Worm (Caenorhabditis elegans) whole organism, L1 larva: ENCODE results near the gene blos-7.

ENCODE experiments used
- C04F5.9 ChIP-seq: sonication (generic microtip); optimal IDR thresholded peaks from 2 replicates; lab custom pipeline; 2016; ENCODE audit warnings: missing genetic modification characterization, missing compliant biosample characterization
- F16B12.6 ChIP-seq: fragments of 150-350 bp; optimal IDR thresholded peaks from 2 replicates; lab custom pipeline; 2014; ENCODE audit warnings: missing biosample characterization, missing genetic modification characterization
- ama-1 ChIP-seq: fragments of 150-350 bp; optimal IDR thresholded peaks from 2 replicates; lab custom pipeline; 2014
- blmp-1 ChIP-seq: fragments of 150-350 bp; optimal IDR thresholded peaks from 2 replicates; lab custom pipeline; 2014; ENCODE audit warnings: missing biosample characterization, missing genetic modification characterization
- ceh-8 ChIP-seq: fragments of 200-800 bp; sonication (Bioruptor generic); optimal IDR thresholded peaks from 2 replicates; lab custom pipeline; 2018; ENCODE audit warnings: mild to moderate bottlenecking, missing genetic modification characterization, moderate library complexity, missing compliant biosample characterization
- ceh-82 ChIP-seq, 3 experiments: fragments of 150-350 bp in 1 of 3; sonication (generic microtip) in 2 of 3; optimal IDR thresholded peaks; 2 replicates each; lab custom pipeline; 2014 to 2017; ENCODE audit warnings: missing biosample characterization in 3 of 3, missing genetic modification characterization in 3 of 3
- ceh-88 ChIP-seq: fragments of 200-800 bp; sonication (Bioruptor generic); IDR thresholded peaks from 2 replicates; pipeline ENCODE4 v1.3.6; 2022; ENCODE audit warnings: missing genetic modification characterization, missing compliant biosample characterization
- ceh-90 ChIP-seq: sonication (generic microtip); optimal IDR thresholded peaks from 2 replicates; lab custom pipeline; 2016; ENCODE audit warnings: missing genetic modification characterization, missing compliant biosample characterization
- ces-1 ChIP-seq: fragments of 150-350 bp; optimal IDR thresholded peaks from 2 replicates; lab custom pipeline; 2014; ENCODE audit warnings: missing biosample characterization, missing genetic modification reagents, missing genetic modification characterization
- dpl-1 ChIP-seq, 3 experiments: fragments of 150-350 bp in 2 of 3; sonication (generic microtip) in 1 of 3; optimal IDR thresholded peaks; 2 replicates each; lab custom pipeline; 2014 to 2017; ENCODE audit warnings: missing biosample characterization in 3 of 3, missing genetic modification characterization in 3 of 3, missing genetic modification reagents in 3 of 3
- efl-1 ChIP-seq, 4 experiments: fragments of 150-350 bp; optimal IDR thresholded peaks in 3 of 4; peaks in 1 of 4; 1 replicate in 1 of 4; 2 replicates in 3 of 4; lab custom pipeline; 2014; ENCODE audit warnings: missing biosample characterization in 2 of 4, missing genetic modification characterization in 2 of 4, missing genetic modification reagents in 2 of 4
- egl-27 ChIP-seq, 2 experiments: fragments of 150-350 bp in 1 of 2; sonication (generic microtip); optimal IDR thresholded peaks; 3 replicates each; lab custom pipeline; 2017 to 2018; ENCODE audit warnings: missing biosample characterization in 2 of 2, missing genetic modification characterization in 2 of 2, missing genetic modification reagents in 2 of 2
- elt-3 ChIP-seq, 6 experiments: fragments of 150-350 bp in 1 of 6; sonication (generic microtip); optimal IDR thresholded peaks; 2 replicates each; lab custom pipeline; 2017 to 2018; ENCODE audit warnings: missing biosample characterization in 6 of 6, missing genetic modification characterization in 6 of 6, inconsistent platforms in 1 of 6
- fkh-10 ChIP-seq: sonication (generic microtip); optimal IDR thresholded peaks from 2 replicates; lab custom pipeline; 2017; ENCODE audit warnings: missing biosample characterization, missing genetic modification reagents, missing genetic modification characterization
- fkh-4 ChIP-seq: sonication (generic microtip); optimal IDR thresholded peaks from 2 replicates; lab custom pipeline; 2016; ENCODE audit warnings: missing compliant biosample characterization, missing genetic modification characterization, borderline replicate concordance
- fkh-8 ChIP-seq: sonication (generic microtip); optimal IDR thresholded peaks from 2 replicates; lab custom pipeline; 2016; ENCODE audit warnings: mild to moderate bottlenecking, missing genetic modification characterization, missing compliant biosample characterization
- isw-1 ChIP-seq: fragments of 200-800 bp; sonication (Bioruptor generic); IDR thresholded peaks from 2 replicates; pipeline ENCODE4 v1.3.6; 2022; ENCODE audit warnings: missing genetic modification characterization, missing compliant biosample characterization
- lin-15B ChIP-seq: fragments of 150-350 bp; sonication (generic microtip); optimal IDR thresholded peaks from 3 replicates; lab custom pipeline; 2014; ENCODE audit warnings: missing biosample characterization, missing genetic modification characterization
- lin-35 ChIP-seq, 2 experiments: fragments of 150-350 bp; optimal IDR thresholded peaks; 2 replicates each; lab custom pipeline; 2014; ENCODE audit warnings: missing biosample characterization in 2 of 2, missing genetic modification characterization in 2 of 2, missing genetic modification reagents in 2 of 2
- lsy-2 ChIP-seq, 2 experiments: fragments of 150-350 bp; optimal IDR thresholded peaks; 2 replicates each; lab custom pipeline; 2014; ENCODE audit warnings: missing biosample characterization in 2 of 2, missing genetic modification characterization in 2 of 2
- mab-9 ChIP-seq: fragments of 200-800 bp; sonication (Bioruptor generic); IDR thresholded peaks from 2 replicates; pipeline ENCODE4 v1.3.6; 2022; ENCODE audit warnings: missing genetic modification reagents, missing genetic modification characterization, missing compliant biosample characterization
- mdl-1 ChIP-seq, 2 experiments: fragments of 150-350 bp; optimal IDR thresholded peaks; 2 replicates each; lab custom pipeline; 2014 to 2017; ENCODE audit warnings: missing biosample characterization in 2 of 2, missing genetic modification characterization in 2 of 2, inconsistent platforms in 1 of 2
- nhr-71 ChIP-seq: sonication (generic microtip); optimal IDR thresholded peaks from 2 replicates; lab custom pipeline; 2016; ENCODE audit warnings: mild to moderate bottlenecking, missing genetic modification characterization, moderate library complexity, missing compliant biosample characterization
- nhr-85 ChIP-seq: sonication (generic microtip); peaks from one replicate; lab custom pipeline; 2016; ENCODE audit warnings: missing genetic modification characterization, inconsistent platforms, missing compliant biosample characterization
- pax-3 ChIP-seq: fragments of 200-800 bp; sonication (Bioruptor generic); optimal IDR thresholded peaks from 2 replicates; lab custom pipeline; 2018; ENCODE audit warnings: mild to moderate bottlenecking, missing genetic modification characterization, moderate library complexity, missing compliant biosample characterization
- pqm-1 ChIP-seq: sonication (generic microtip); optimal IDR thresholded peaks from 3 replicates; lab custom pipeline; 2017; ENCODE audit warnings: missing biosample characterization, missing genetic modification characterization
- rnt-1 ChIP-seq: sonication (generic microtip); optimal IDR thresholded peaks from 2 replicates; lab custom pipeline; 2016; ENCODE audit warnings: mild to moderate bottlenecking, missing genetic modification characterization, moderate library complexity, missing compliant biosample characterization
- skn-1 ChIP-seq: fragments of 150-350 bp; optimal IDR thresholded peaks from 2 replicates; lab custom pipeline; 2014; ENCODE audit warnings: missing biosample characterization, missing genetic modification characterization
- sox-4 ChIP-seq: sonication (generic microtip); optimal IDR thresholded peaks from 2 replicates; lab custom pipeline; 2016; ENCODE audit warnings: missing genetic modification characterization, missing compliant biosample characterization
- swsn-7 ChIP-seq: sonication (generic microtip); optimal IDR thresholded peaks from 2 replicates; lab custom pipeline; 2016; ENCODE audit warnings: missing genetic modification characterization, missing compliant biosample characterization
- tbx-2 ChIP-seq: sonication (generic microtip); optimal IDR thresholded peaks from 2 replicates; lab custom pipeline; 2016; ENCODE audit warnings: missing genetic modification characterization, missing compliant biosample characterization
- tlp-1 ChIP-seq: fragments of 150-350 bp; optimal IDR thresholded peaks from 2 replicates; lab custom pipeline; 2014; ENCODE audit warnings: missing biosample characterization, missing genetic modification characterization
- unc-62 ChIP-seq: fragments of 150-350 bp; optimal IDR thresholded peaks from 2 replicates; lab custom pipeline; 2014; ENCODE audit warnings: missing biosample characterization, missing genetic modification reagents, missing genetic modification characterization
- unc-86 ChIP-seq: sonication (generic microtip); optimal IDR thresholded peaks from 2 replicates; lab custom pipeline; 2016; ENCODE audit warnings: missing genetic modification characterization, missing compliant biosample characterization
- zip-4 ChIP-seq: fragments of 200-800 bp; sonication (Bioruptor generic); optimal IDR thresholded peaks from 2 replicates; lab custom pipeline; 2018; ENCODE audit warnings: mild to moderate bottlenecking, missing genetic modification characterization, moderate library complexity, missing compliant biosample characterization
- ztf-11 ChIP-seq, 2 experiments: sonication (generic microtip); optimal IDR thresholded peaks; 2 replicates each; lab custom pipeline; 2016 to 2017; ENCODE audit warnings: missing genetic modification characterization in 2 of 2, missing biosample characterization in 1 of 2, missing compliant biosample characterization in 1 of 2

Gene blos-7

DNA sequence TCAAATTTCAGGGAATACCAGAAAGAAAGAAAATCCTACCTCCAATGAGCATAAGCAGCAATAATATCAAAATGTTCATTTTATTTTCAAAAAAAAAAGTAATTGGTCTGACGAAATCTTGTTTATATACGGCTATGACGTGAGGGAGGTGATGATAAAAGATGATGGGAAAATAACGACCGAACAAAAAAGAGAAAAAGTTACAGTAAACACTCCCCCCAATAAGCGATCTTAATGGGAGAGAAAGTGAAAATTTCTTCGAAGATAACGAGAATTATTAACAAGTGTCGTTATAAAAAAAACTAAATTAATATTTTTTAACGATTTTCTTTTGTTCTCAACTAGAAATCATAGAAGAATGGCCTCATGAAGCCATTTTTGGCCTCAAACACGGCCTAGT, 17.3 kb upstream of the blos-7 start, which contains the start of gene Y37E11B.7:
Y37E11B.7 (minus strand) TSS at position 207 of the 400 bp plus-strand sequence.
- TF ChIP-seq C04F5.9 (tag; lab: Kevin White, UChicago) = no peak
- peak; percentile 33 for TF ChIP-seq nhr-85
- TF ChIP-seq efl-1 (optimal IDR thresholded peaks at IDR 0.05; lab: Kevin White, UChicago) = no peak
- peak in 1 of 2 experiments; percentile 74 for TF ChIP-seq efl-1 (GFP tag; optimal IDR thresholded peaks at IDR 0.05 in 1 of 2; lab: Kevin White, UChicago)
- TF ChIP-seq elt-3 (tag; optimal IDR thresholded peaks at IDR 0.05; lab: Kevin White, UChicago) = peak in 1 of 6 experiments; percentile 23
- TF ChIP-seq blmp-1 = peak; percentile 85

DNA sequence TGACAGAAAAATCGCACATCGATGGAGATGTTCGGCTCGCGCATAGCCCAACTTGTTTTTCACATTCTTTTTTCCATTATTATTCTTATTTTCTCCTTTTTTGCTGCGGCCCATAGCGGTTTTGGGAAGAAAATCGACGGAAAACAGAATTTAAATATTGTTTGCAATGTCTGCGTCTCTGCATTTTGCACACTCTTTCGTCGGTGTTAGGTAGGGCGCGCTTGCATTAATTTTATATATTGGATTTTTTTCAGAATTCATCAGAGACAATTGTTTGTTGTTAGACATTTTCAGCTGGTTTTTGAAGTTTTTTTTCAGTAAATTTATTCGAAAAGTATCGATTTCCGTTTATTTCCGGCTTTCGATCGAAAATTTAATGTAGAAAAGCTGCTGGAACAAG, 16.4 kb upstream of the blos-7 start, which contains the start of gene Y37E11B.6:
Y37E11B.6 (minus strand) TSS at position 181 of the 400 bp plus-strand sequence.
- TF ChIP-seq lin-15B = no peak
- no peak for TF ChIP-seq fkh-10 (GFP tag; lab: Kevin White, UChicago)
- no peak for TF ChIP-seq ceh-82 (tag; optimal IDR thresholded peaks at IDR 0.05; lab: Kevin White, UChicago)
- TF ChIP-seq tlp-1 (tag; lab: Kevin White, UChicago) = no peak
- no peak for TF ChIP-seq mab-9 (GFP tag; lab: Robert Waterston, UW)
- no peak for TF ChIP-seq ces-1 (GFP tag; lab: Kevin White, UChicago)
- TF ChIP-seq efl-1 (optimal IDR thresholded peaks at IDR 0.05; lab: Kevin White, UChicago) = peak; percentile 24 to 50
- peak; percentile 51 to 82 for TF ChIP-seq efl-1 (GFP tag; optimal IDR thresholded peaks at IDR 0.05 in 1 of 2; lab: Kevin White, UChicago)
- no peak for TF ChIP-seq C04F5.9 (tag; lab: Kevin White, UChicago)
- TF ChIP-seq dpl-1 (GFP tag; optimal IDR thresholded peaks at IDR 0.05; lab: Kevin White, UChicago) = peak in 1 of 3 experiments; percentile 44
- TF ChIP-seq ama-1 (lab: Kevin White, UChicago) = no peak
- no peak for TF ChIP-seq elt-3 (tag; optimal IDR thresholded peaks at IDR 0.05; lab: Kevin White, UChicago)
- peak; percentile 4 to 13 for TF ChIP-seq lin-35 (GFP tag; optimal IDR thresholded peaks at IDR 0.05; lab: Kevin White, UChicago)
- TF ChIP-seq lsy-2 (tag; optimal IDR thresholded peaks at IDR 0.05; lab: Kevin White, UChicago) = peak in 1 of 2 experiments; percentile 17
- TF ChIP-seq blmp-1 = peak; percentile 18
- no peak for TF ChIP-seq unc-86 (tag; lab: Kevin White, UChicago)
- TF ChIP-seq skn-1 = no peak
- TF ChIP-seq ceh-88 (GFP tag; lab: Robert Waterston, UW) = no peak
- peak; percentile 40 for TF ChIP-seq nhr-85
- TF ChIP-seq nhr-71 = no peak
- no peak for TF ChIP-seq zip-4 (GFP tag; lab: Kevin White, UChicago)
- TF ChIP-seq unc-62 (GFP tag; lab: Kevin White, UChicago) = no peak
- TF ChIP-seq sox-4 (tag; lab: Kevin White, UChicago) = no peak
- no peak for TF ChIP-seq F16B12.6 (tag; lab: Kevin White, UChicago)
- no peak for TF ChIP-seq tbx-2
- TF ChIP-seq ceh-8 (GFP tag; lab: Kevin White, UChicago) = no peak
- no peak for TF ChIP-seq fkh-4 (tag; lab: Kevin White, UChicago)

DNA sequence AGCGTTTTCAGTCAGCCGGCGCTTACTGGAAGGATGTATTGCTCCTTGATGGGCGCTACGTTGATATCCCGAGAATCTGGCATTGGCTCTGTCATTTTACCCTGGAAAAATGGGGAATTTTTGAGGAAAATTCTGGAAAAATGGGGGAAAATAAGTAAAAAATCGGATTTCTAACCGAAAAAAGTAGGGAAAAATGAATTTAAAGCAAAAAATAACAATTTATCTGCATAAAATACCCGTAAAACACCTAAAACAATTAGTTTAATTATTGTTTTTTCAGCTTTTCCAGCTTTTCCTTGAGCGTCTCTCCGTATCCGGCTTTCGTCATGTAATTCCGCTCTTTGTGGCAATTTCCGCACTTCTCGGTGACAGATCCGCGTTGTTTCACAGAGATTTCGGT, 15.7 kb upstream of the blos-7 start, which contains the start of gene Y37E11B.5:
Y37E11B.5 (minus strand) TSS at position 101 of the 400 bp plus-strand sequence.
- TF ChIP-seq egl-27 (tag; optimal IDR thresholded peaks at IDR 0.05; lab: Kevin White, UChicago) = no peak
- no peak for TF ChIP-seq rnt-1 (tag; lab: Kevin White, UChicago)
- no peak for TF ChIP-seq pqm-1 (tag; lab: Kevin White, UChicago)
- no peak for TF ChIP-seq zip-4 (GFP tag; lab: Kevin White, UChicago)
- TF ChIP-seq fkh-8 (tag; lab: Kevin White, UChicago) = no peak
- TF ChIP-seq pax-3 = no peak
- no peak for TF ChIP-seq unc-62 (GFP tag; lab: Kevin White, UChicago)
- no peak for TF ChIP-seq ztf-11 (tag; optimal IDR thresholded peaks at IDR 0.05; lab: Kevin White, UChicago)
- TF ChIP-seq swsn-7 (tag; lab: Kevin White, UChicago) = no peak
- no peak for TF ChIP-seq mdl-1 (tag; optimal IDR thresholded peaks at IDR 0.05; lab: Kevin White, UChicago)
- TF ChIP-seq isw-1 (GFP tag; lab: Robert Waterston, UW) = no peak
- no peak for TF ChIP-seq ceh-90 (tag; lab: Kevin White, UChicago)
